Fruit fly (Drosophila melanogaster) S2 (cell line): ENCODE results near the gene CG4036.

Source experiments
- CG8478 ChIP-seq: fragments of >200 bp; optimal IDR thresholded peaks from 2 replicates; lab custom pipeline; 2018
- CTCF ChIP-seq, 2 experiments: fragments of >200 bp; optimal IDR thresholded peaks; 2 replicates each; lab custom pipeline; 2018

DNA sequence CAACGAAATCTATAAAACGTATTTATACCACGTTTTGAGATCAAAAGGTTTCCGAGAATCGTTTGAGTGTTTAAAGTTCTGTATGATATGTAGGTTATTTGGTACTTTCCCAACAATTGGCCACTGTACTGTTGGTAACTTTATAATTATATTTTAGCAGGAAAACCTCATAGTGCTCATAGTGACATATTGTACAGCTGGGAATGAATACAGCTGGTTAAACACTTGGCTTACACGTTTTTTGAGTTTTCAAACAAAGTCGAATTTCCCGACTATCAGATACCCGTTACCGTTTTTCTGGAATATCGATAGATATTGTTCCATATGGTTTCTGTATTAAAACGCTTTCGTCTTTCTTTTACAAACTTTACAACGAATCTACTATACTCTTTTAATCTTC, 12.3 kb upstream of the CG4036 start:
- TF ChIP-seq CTCF (optimal IDR thresholded peaks at IDR 0.05; lab: Kevin White, UChicago) (no peak), CG8478 (no peak)
